Worm (Caenorhabditis elegans): Measurements from ENCODE around the gene F13A7.7.

The F13A7.7 gene

ce11 chrV:16352282-16352681, 31.3 kb downstream of the F13A7.7 start (continued):
- TF ChIP-seq efl-1 (optimal IDR thresholded peaks at IDR 0.05) (peak; percentile 15 to 25), efl-1 (GFP tag; optimal IDR thresholded peaks at IDR 0.05 in 1 of 2) (peak; percentile 9 to 90), ama-1 (optimal IDR thresholded peaks at IDR 0.05) (no peak), skn-1 (tag; optimal IDR thresholded peaks at IDR 0.05) (peak; percentile 28), C16A3.4 (tag; optimal IDR thresholded peaks at IDR 0.05) (peak; percentile 12)

DNA sequence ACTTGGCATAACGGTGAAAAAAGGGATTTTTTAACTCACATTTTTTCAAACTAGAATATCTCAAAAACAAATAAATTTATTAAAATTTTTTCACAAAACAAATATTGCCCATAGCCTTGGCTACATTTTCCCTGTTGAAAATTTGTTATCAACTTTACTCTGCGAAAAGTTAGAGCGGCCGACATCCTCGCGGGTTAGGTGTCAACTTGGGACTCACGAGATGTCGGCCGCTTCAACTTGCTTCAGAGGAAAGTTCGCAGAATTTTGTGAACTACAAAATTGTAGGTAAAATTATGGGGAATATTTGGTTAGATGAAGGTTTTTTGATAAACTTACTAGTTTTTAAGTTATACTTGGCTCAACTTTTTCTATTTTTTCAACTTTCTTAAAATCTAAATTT, 31.9 kb downstream of the F13A7.7 start:
- no peak for TF ChIP-seq C34B4.2 (tag; optimal IDR thresholded peaks at IDR 0.05)
- TF ChIP-seq snpc-4 (tag; optimal IDR thresholded peaks at IDR 0.05), result peak; percentile 85
- no peak for TF ChIP-seq hlh-17 (GFP tag; optimal IDR thresholded peaks at IDR 0.05; ENCODE audit: borderline replicate concordance)
- no peak for TF ChIP-seq aha-1 (tag; optimal IDR thresholded peaks at IDR 0.05)

ce11 chrV:16350775-16351378, 32.8 kb downstream of the F13A7.7 start:
- TF ChIP-seq fkh-10 (GFP tag; optimal IDR thresholded peaks at IDR 0.05) (peak; percentile 6), F16B12.6 (tag; optimal IDR thresholded peaks at IDR 0.05) (no peak), nhr-12 (tag; optimal IDR thresholded peaks at IDR 0.05) (no peak), rnt-1 (tag; optimal IDR thresholded peaks at IDR 0.05) (peak; percentile 87), unc-130 (tag; optimal IDR thresholded peaks at IDR 0.05) (no peak), isw-1 (GFP tag; IDR thresholded peaks at IDR 0.05) (peak; percentile 17; the same call in 1 of the 2 replicates), skn-1 (tag; optimal IDR thresholded peaks at IDR 0.05) (no peak), lin-13 (GFP tag; optimal IDR thresholded peaks at IDR 0.05) (no peak), ces-1 (GFP tag; optimal IDR thresholded peaks at IDR 0.05) (no peak), efl-1 (optimal IDR thresholded peaks at IDR 0.05) (peak; percentile 42 to 43), efl-1 (GFP tag; optimal IDR thresholded peaks at IDR 0.05 in 1 of 2) (peak; percentile 30 to 89), nhr-85 (tag) (peak; percentile 40), pax-3 (tag; optimal IDR thresholded peaks at IDR 0.05) (peak; percentile 22), dsc-1 (tag; optimal IDR thresholded peaks at IDR 0.05) (peak; percentile 49), mep-1 (tag; optimal IDR thresholded peaks at IDR 0.05) (peak; percentile 23), unc-62 (GFP tag; optimal IDR thresholded peaks at IDR 0.05) (no peak), aha-1 (tag; optimal IDR thresholded peaks at IDR 0.05) (no peak), egl-27 (tag; optimal IDR thresholded peaks at IDR 0.05) (no peak), dpl-1 (GFP tag; optimal IDR thresholded peaks at IDR 0.05) (peak in 2 of 3 experiments; percentile 28 to 40), lin-15B (tag; optimal IDR thresholded peaks at IDR 0.05) (no peak), hlh-4 (tag; optimal IDR thresholded peaks at IDR 0.05) (no peak), Y116A8C.19 (tag; optimal IDR thresholded peaks at IDR 0.05; ENCODE audit: borderline replicate concordance) (no peak), sup-37 (GFP tag; optimal IDR thresholded peaks at IDR 0.05) (no peak), swsn-7 (tag; optimal IDR thresholded peaks at IDR 0.05) (peak; percentile 60), snu-23 (GFP tag; optimal IDR thresholded peaks at IDR 0.05) (peak; percentile 48), ceh-8 (GFP tag; optimal IDR thresholded peaks at IDR 0.05) (no peak), vab-15 (tag; optimal IDR thresholded peaks at IDR 0.05) (no peak), nhr-77 (tag; optimal IDR thresholded peaks at IDR 0.05) (no peak), nhr-237 (tag; optimal IDR thresholded peaks at IDR 0.05) (no peak), ceh-82 (tag; optimal IDR thresholded peaks at IDR 0.05) (peak in 2 of 3 experiments; percentile 7 to 72), ceh-63 (GFP tag; optimal IDR thresholded peaks at IDR 0.05) (no peak), nhr-11 (tag; optimal IDR thresholded peaks at IDR 0.05) (no peak), efl-3 (GFP tag; optimal IDR thresholded peaks at IDR 0.05) (no peak), blmp-1 (tag; optimal IDR thresholded peaks at IDR 0.05) (no peak), mab-9 (GFP tag; IDR thresholded peaks at IDR 0.05) (no peak), mef-2 (tag; optimal IDR thresholded peaks at IDR 0.05) (no peak), nhr-28 (tag; optimal IDR thresholded peaks at IDR 0.05) (no peak), ama-1 (optimal IDR thresholded peaks at IDR 0.05) (no peak), sox-4 (tag; optimal IDR thresholded peaks at IDR 0.05) (no peak), jun-1 (tag; optimal IDR thresholded peaks at IDR 0.05) (peak; percentile 25), ceh-88 (GFP tag; IDR thresholded peaks at IDR 0.05) (no peak), elt-2 (tag; optimal IDR thresholded peaks at IDR 0.05) (peak; percentile 39), hlh-17 (GFP tag; optimal IDR thresholded peaks at IDR 0.05; ENCODE audit: borderline replicate concordance) (no peak), unc-86 (tag; optimal IDR thresholded peaks at IDR 0.05) (peak; percentile 39), tlp-1 (tag; optimal IDR thresholded peaks at IDR 0.05) (no peak), egl-13 (tag; optimal IDR thresholded peaks at IDR 0.05) (no peak)
